Worm (Caenorhabditis elegans): Measurements from ENCODE around the gene ttr-23.

ttr-23 gene

DNA sequence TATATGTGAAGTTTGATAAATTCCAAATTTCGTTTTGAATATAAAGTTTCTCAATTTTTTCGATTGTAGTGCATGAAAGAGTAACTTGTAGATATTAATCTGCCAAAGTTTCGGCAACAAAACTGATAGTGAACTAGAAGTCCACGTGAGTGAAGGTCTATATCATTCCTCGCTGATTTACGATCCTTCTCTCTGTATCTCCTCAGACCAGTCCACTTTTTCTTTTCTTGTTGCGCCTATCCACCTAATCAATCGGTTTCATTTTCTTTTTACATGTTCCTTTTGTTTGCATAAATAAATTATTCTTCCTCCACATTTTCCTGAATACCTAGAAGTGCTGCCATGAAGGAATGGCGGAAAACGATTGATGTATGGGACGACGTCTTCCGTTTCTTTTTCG lies 25.5 kb downstream of the ttr-23 start:
- TF ChIP-seq F13C5.2 (tag; optimal IDR thresholded peaks at IDR 0.05): no peak

DNA sequence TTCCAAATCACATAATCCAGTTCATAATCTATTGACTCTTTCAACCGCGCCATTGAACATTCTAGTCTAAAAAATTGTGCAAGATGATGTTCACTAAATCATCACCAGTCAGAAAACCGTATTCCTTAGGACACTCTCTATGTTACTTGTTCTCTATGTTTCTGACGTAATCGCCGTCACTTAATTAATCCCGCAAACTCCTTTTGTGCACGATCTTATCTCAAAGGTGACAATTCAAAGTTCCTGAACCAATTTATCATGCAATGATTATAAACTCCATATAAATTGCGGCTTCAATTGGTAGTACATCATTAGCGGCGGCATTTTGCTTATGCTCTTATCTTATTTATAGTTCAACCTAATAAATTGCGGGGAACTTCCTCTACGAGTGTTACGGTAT lies 26.8 kb downstream of the ttr-23 start:
- TF ChIP-seq ceh-13 (GFP tag; optimal IDR thresholded peaks at IDR 0.05): no peak
- TF ChIP-seq hnd-1 (tag; optimal IDR thresholded peaks at IDR 0.05): no peak
- no peak for TF ChIP-seq flt-1 (GFP tag; IDR thresholded peaks at IDR 0.05)
- no peak for TF ChIP-seq B0310.2 (tag; optimal IDR thresholded peaks at IDR 0.05)
- TF ChIP-seq aly-1 (tag; optimal IDR thresholded peaks at IDR 0.05): no peak
- no peak for TF ChIP-seq hmbx-1 (tag; optimal IDR thresholded peaks at IDR 0.05)
- TF ChIP-seq ceh-36 (tag; optimal IDR thresholded peaks at IDR 0.05): no peak
- no peak for TF ChIP-seq scrt-1 (GFP tag; IDR thresholded peaks at IDR 0.05)
- no peak for TF ChIP-seq tbx-11 (GFP tag; IDR thresholded peaks at IDR 0.05)
- TF ChIP-seq F13C5.2 (tag; optimal IDR thresholded peaks at IDR 0.05): no peak
- TF ChIP-seq sea-1 (GFP tag; conservative IDR thresholded peaks at IDR 0.05): no peak
- no peak for TF ChIP-seq ets-7 (tag; optimal IDR thresholded peaks at IDR 0.05)

DNA sequence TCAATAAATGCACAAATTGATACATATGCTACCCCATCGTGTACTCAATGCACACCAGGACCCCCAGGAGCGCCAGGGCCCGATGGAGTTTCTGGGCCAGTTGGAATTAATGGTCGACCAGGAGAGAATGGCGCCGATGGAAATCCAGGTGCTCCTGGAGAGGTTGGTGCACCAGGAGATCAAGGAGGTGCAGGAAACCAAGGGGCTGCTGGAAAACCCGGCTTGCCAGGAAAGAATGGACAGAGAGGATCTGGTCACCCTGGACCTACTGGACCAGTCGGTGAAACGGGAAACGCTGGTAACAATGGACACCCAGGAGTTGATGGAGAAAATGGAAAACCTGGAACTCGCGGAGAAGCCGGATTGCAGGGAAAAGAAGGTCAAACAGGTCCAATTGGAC lies 28.0 kb downstream of the ttr-23 start:
- TF ChIP-seq ceh-13 (GFP tag; optimal IDR thresholded peaks at IDR 0.05): no peak
- TF ChIP-seq hmbx-1 (tag; optimal IDR thresholded peaks at IDR 0.05): no peak
- no peak for TF ChIP-seq tbx-37 (GFP tag; conservative IDR thresholded peaks at IDR 0.05)
- no peak for TF ChIP-seq hnd-1 (tag; optimal IDR thresholded peaks at IDR 0.05)
- TF ChIP-seq tbx-11 (GFP tag; IDR thresholded peaks at IDR 0.05): no peak
- no peak for TF ChIP-seq ama-1 (optimal IDR thresholded peaks at IDR 0.05)
- TF ChIP-seq aly-1 (tag; optimal IDR thresholded peaks at IDR 0.05): no peak
- no peak for TF ChIP-seq hmg-4 (GFP tag; optimal IDR thresholded peaks at IDR 0.05)
- TF ChIP-seq ets-7 (tag; optimal IDR thresholded peaks at IDR 0.05): no peak
- TF ChIP-seq ceh-36 (tag; optimal IDR thresholded peaks at IDR 0.05): no peak
- TF ChIP-seq tra-4 (tag; optimal IDR thresholded peaks at IDR 0.05): no peak
- no peak for TF ChIP-seq F13C5.2 (tag; optimal IDR thresholded peaks at IDR 0.05)
- TF ChIP-seq scrt-1 (GFP tag; IDR thresholded peaks at IDR 0.05): no peak
- TF ChIP-seq sea-1 (GFP tag; conservative IDR thresholded peaks at IDR 0.05): no peak
- TF ChIP-seq flt-1 (GFP tag; IDR thresholded peaks at IDR 0.05): no peak

DNA sequence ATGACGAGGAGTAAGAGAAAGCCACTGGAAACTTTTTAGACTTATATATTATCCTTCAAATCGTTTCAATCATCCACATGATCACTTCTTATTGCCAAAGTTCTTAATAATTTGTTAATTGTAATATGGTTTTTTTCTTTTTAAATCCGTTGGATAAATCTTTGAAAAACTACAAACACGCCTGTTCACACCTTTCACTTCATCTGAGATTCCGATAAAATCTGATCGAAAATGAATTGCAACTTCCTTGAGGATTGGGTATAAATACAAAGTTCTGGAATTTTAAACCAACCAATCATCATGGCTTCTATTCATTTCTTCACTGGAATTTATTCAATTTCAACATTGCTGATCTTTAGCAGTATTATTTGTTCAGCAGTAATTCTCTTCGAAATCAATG lies 29.0 kb downstream of the ttr-23 start, which contains the start of gene col-152:
col-152 (plus strand) TSS at position 301 of the 400 bp plus-strand sequence.
- TF ChIP-seq ets-7 (tag; optimal IDR thresholded peaks at IDR 0.05) (no peak), pes-1 (GFP tag; IDR thresholded peaks at IDR 0.05) (no peak), scrt-1 (GFP tag; IDR thresholded peaks at IDR 0.05) (no peak), F13C5.2 (tag; optimal IDR thresholded peaks at IDR 0.05) (no peak), B0310.2 (tag; optimal IDR thresholded peaks at IDR 0.05) (no peak), flt-1 (GFP tag; IDR thresholded peaks at IDR 0.05) (no peak), sea-1 (GFP tag; conservative IDR thresholded peaks at IDR 0.05) (no peak), hnd-1 (tag; optimal IDR thresholded peaks at IDR 0.05) (no peak), ceh-13 (GFP tag; optimal IDR thresholded peaks at IDR 0.05) (no peak), hmg-4 (GFP tag; optimal IDR thresholded peaks at IDR 0.05) (no peak), tra-4 (tag; optimal IDR thresholded peaks at IDR 0.05) (no peak), ceh-36 (tag; optimal IDR thresholded peaks at IDR 0.05) (no peak), tbx-37 (GFP tag; conservative IDR thresholded peaks at IDR 0.05) (no peak), tbx-11 (GFP tag; IDR thresholded peaks at IDR 0.05) (no peak), aly-1 (tag; optimal IDR thresholded peaks at IDR 0.05) (no peak)

DNA sequence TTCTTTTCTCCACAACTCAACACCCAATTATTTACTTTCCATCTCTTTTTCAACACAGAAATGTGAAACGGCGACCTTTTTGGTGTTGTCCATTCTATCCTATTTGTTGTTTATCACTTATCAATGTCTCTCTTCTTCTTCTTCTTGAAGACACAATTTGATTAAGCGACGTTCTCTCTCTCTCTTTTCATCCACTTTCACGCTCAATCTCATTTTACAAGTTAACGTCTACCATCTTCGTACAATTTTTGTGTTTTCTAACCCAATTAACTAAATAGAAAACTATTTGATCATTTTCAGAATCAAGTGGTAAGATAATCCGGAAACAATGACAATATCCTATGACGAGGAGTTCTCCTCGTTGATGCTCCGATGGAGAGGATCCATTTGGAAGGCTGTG lies 32.0 kb downstream of the ttr-23 start, which contains the start of gene best-14:
best-14 (plus strand) TSS at position 301 of the 400 bp plus-strand sequence.
- TF ChIP-seq hmbx-1 (tag; optimal IDR thresholded peaks at IDR 0.05): no peak
- TF ChIP-seq aly-1 (tag; optimal IDR thresholded peaks at IDR 0.05): no peak
- no peak for TF ChIP-seq ceh-36 (tag; optimal IDR thresholded peaks at IDR 0.05)
- no peak for TF ChIP-seq hmg-4 (GFP tag; optimal IDR thresholded peaks at IDR 0.05)
- TF ChIP-seq hnd-1 (tag; optimal IDR thresholded peaks at IDR 0.05): no peak
- no peak for TF ChIP-seq sea-1 (GFP tag; conservative IDR thresholded peaks at IDR 0.05)

DNA sequence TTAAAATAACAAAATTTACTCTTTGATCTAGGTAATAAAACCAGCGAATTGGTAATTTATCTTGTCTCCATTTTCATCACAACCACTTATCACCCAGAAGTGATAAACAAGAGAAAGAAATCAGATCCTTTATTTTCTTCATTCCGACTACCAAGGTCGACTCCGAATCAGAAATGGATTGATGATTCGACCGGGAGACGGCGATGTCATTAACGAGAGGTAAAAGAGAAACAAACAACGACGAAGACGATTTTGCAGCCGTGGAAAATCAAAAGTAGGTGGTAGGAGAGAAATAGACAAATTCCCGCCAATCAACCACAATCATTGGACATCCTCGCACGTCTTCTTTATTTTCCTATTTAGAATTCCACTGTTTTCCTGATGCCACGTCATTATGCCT lies 32.6 kb downstream of the ttr-23 start:
- TF ChIP-seq scrt-1 (GFP tag; IDR thresholded peaks at IDR 0.05) (no peak), ceh-13 (GFP tag; optimal IDR thresholded peaks at IDR 0.05) (no peak), flt-1 (GFP tag; IDR thresholded peaks at IDR 0.05) (no peak), sea-1 (GFP tag; conservative IDR thresholded peaks at IDR 0.05) (no peak), hmg-4 (GFP tag; optimal IDR thresholded peaks at IDR 0.05) (no peak), B0310.2 (tag; optimal IDR thresholded peaks at IDR 0.05) (no peak), tbx-11 (GFP tag; IDR thresholded peaks at IDR 0.05) (no peak), F13C5.2 (tag; optimal IDR thresholded peaks at IDR 0.05) (no peak), ama-1 (optimal IDR thresholded peaks at IDR 0.05) (no peak), ceh-36 (tag; optimal IDR thresholded peaks at IDR 0.05) (no peak), aly-1 (tag; optimal IDR thresholded peaks at IDR 0.05) (no peak), pes-1 (GFP tag; IDR thresholded peaks at IDR 0.05) (no peak), tbx-37 (GFP tag; conservative IDR thresholded peaks at IDR 0.05) (no peak), tra-4 (tag; optimal IDR thresholded peaks at IDR 0.05) (no peak), hmbx-1 (tag; optimal IDR thresholded peaks at IDR 0.05) (no peak), ets-7 (tag; optimal IDR thresholded peaks at IDR 0.05) (no peak), hnd-1 (tag; optimal IDR thresholded peaks at IDR 0.05) (no peak)

DNA sequence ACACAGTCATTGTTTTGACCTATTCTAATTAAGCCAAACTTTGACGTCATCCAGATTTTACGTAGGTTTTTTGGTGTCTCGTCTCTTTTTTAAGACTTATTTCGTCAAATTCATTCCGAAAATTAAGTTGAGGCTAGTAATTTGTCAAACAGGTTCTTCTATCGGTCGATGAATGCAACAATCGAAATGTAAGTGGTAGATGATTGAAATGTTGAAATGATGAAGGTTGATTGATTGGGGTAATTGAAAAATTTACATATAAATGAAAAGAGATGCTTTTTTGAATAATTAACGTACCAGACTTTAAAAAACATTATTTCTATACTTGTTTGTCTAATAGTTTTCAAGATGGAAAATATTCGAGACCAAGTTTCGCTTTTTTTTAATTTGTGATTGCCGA lies 33.3 kb downstream of the ttr-23 start:
- TF ChIP-seq ceh-13 (GFP tag; optimal IDR thresholded peaks at IDR 0.05) (no peak), hnd-1 (tag; optimal IDR thresholded peaks at IDR 0.05) (no peak), flt-1 (GFP tag; IDR thresholded peaks at IDR 0.05) (no peak), tbx-11 (GFP tag; IDR thresholded peaks at IDR 0.05) (no peak), sea-1 (GFP tag; conservative IDR thresholded peaks at IDR 0.05) (no peak), B0310.2 (tag; optimal IDR thresholded peaks at IDR 0.05) (no peak), hmg-4 (GFP tag; optimal IDR thresholded peaks at IDR 0.05) (no peak), aly-1 (tag; optimal IDR thresholded peaks at IDR 0.05) (no peak)

DNA sequence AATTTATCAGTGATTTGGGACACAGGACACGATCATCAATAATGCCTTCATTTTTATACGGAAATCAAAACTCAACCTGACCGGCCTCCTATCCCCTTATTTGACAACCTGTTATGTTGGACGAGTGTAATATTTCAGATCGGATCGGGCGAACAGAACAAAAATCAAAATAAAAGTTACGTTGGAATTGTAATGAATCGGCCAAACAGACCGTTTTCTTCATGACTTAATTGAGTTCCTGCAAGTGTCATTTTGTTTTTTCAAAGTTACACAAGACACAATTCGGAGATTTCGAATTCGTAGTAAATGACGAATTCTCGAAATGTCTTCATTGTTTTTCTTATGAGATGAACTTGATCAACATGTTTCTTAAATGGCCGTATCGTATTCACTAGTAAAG lies 34.4 kb downstream of the ttr-23 start, which contains the start of gene F32G8.3:
F32G8.3 (minus strand) TSS at position 101 of the 400 bp plus-strand sequence.
- TF ChIP-seq tbx-37 (GFP tag; conservative IDR thresholded peaks at IDR 0.05) (no peak), ama-1 (optimal IDR thresholded peaks at IDR 0.05) (no peak), ceh-13 (GFP tag; optimal IDR thresholded peaks at IDR 0.05) (no peak), scrt-1 (GFP tag; IDR thresholded peaks at IDR 0.05) (no peak), flt-1 (GFP tag; IDR thresholded peaks at IDR 0.05) (no peak), sea-1 (GFP tag; conservative IDR thresholded peaks at IDR 0.05) (no peak), hmg-4 (GFP tag; optimal IDR thresholded peaks at IDR 0.05) (no peak)
